Fruit fly (Drosophila melanogaster) whole organism, pupa: ENCODE data around the gene RpL23A.

Experiments
- CG10348 ChIP-seq: fragments of 200-800 bp; sonication (Bioruptor generic); IDR thresholded peaks from 2 replicates; pipeline ENCODE4 v1.3.6; 2022; ENCODE audit warnings: missing biosample characterization, missing genetic modification characterization
- CG12605 ChIP-seq: fragments of 200-800 bp; sonication (Bioruptor generic); IDR thresholded peaks from 2 replicates; pipeline ENCODE4 v1.3.6; 2022; ENCODE audit warnings: missing biosample characterization, missing genetic modification characterization
- CG13204 ChIP-seq: fragments of 200-800 bp; sonication (Bioruptor generic); optimal IDR thresholded peaks from 2 replicates; lab custom pipeline; 2018; ENCODE audit warnings: missing biosample characterization, mild to moderate bottlenecking, missing genetic modification characterization, moderate library complexity
- CG14655 ChIP-seq: fragments of 200-800 bp; sonication (Bioruptor generic); optimal IDR thresholded peaks from 3 replicates; lab custom pipeline; 2017; ENCODE audit warnings: mild to moderate bottlenecking, missing biosample characterization, missing genetic modification reagents, missing genetic modification characterization
- CG15710 ChIP-seq: fragments of 200-800 bp; sonication (Bioruptor generic); optimal IDR thresholded peaks from 2 replicates; lab custom pipeline; 2018; ENCODE audit warnings: missing biosample characterization, mild to moderate bottlenecking, missing genetic modification characterization, moderate library complexity
- CG17806 ChIP-seq: fragments of 200-800 bp; sonication (Bioruptor generic); optimal IDR thresholded peaks from 2 replicates; lab custom pipeline; 2018; ENCODE audit warnings: missing biosample characterization, mild to moderate bottlenecking, missing genetic modification characterization, moderate library complexity
- CG32121 ChIP-seq: fragments of 200-800 bp; sonication (Bioruptor generic); IDR thresholded peaks from 2 replicates; pipeline ENCODE4 v1.3.6; 2022; ENCODE audit warnings: missing biosample characterization, missing genetic modification characterization
- CG34367 ChIP-seq: fragments of 200-800 bp; sonication (Bioruptor generic); optimal IDR thresholded peaks from 2 replicates; lab custom pipeline; 2018; ENCODE audit warnings: missing biosample characterization, mild to moderate bottlenecking, missing genetic modification characterization
- CG4496 ChIP-seq: fragments of 200-800 bp; sonication (Bioruptor generic); IDR thresholded peaks from 3 replicates; pipeline ENCODE4 v1.3.6; 2022; ENCODE audit warnings: missing biosample characterization, missing genetic modification characterization
- CG8159 ChIP-seq: fragments of 200-800 bp; sonication (Bioruptor generic); optimal IDR thresholded peaks from 3 replicates; lab custom pipeline; 2018; ENCODE audit warnings: missing biosample characterization, mild to moderate bottlenecking, missing genetic modification characterization, moderate library complexity
- CG8301 ChIP-seq: fragments of 200-800 bp; sonication (Bioruptor generic); optimal IDR thresholded peaks from 2 replicates; lab custom pipeline; 2018; ENCODE audit warnings: missing biosample characterization, mild to moderate bottlenecking, missing genetic modification characterization
- CG9948 ChIP-seq: fragments of 200-800 bp; sonication (Bioruptor generic); optimal IDR thresholded peaks from 2 replicates; lab custom pipeline; 2018; ENCODE audit warnings: missing biosample characterization, mild to moderate bottlenecking, missing genetic modification characterization, moderate library complexity
- D1 ChIP-seq: fragments of 200-800 bp; sonication (Bioruptor generic); optimal IDR thresholded peaks from 2 replicates; lab custom pipeline; 2018; ENCODE audit warnings: missing biosample characterization, mild to moderate bottlenecking, missing genetic modification characterization, moderate library complexity
- EcR ChIP-seq: fragments of 200-800 bp; sonication (Bioruptor generic); optimal IDR thresholded peaks from 3 replicates; lab custom pipeline; 2019; ENCODE audit warnings: missing biosample characterization, missing genetic modification characterization, mild to moderate bottlenecking, moderate library complexity, missing genetic modification reagents
- Ets98B ChIP-seq: fragments of 200-800 bp; sonication (Bioruptor generic); IDR thresholded peaks from 2 replicates; pipeline ENCODE4 v1.3.6; 2022; ENCODE audit warnings: missing biosample characterization, missing genetic modification characterization
- Pif1A ChIP-seq: fragments of 200-800 bp; sonication (Bioruptor generic); optimal IDR thresholded peaks from 3 replicates; lab custom pipeline; 2016; ENCODE audit warnings: missing biosample characterization, missing genetic modification characterization
- Pif1B ChIP-seq: fragments of 200-800 bp; sonication (Bioruptor generic); optimal IDR thresholded peaks from 3 replicates; lab custom pipeline; 2016; ENCODE audit warnings: missing biosample characterization, missing genetic modification characterization
- Snoo ChIP-seq: fragments of 200-800 bp; sonication (Bioruptor generic); optimal IDR thresholded peaks from 3 replicates; lab custom pipeline; 2017; ENCODE audit warnings: missing biosample characterization, mild to moderate bottlenecking, missing genetic modification characterization, inconsistent platforms
- fd96Ca ChIP-seq: fragments of 200-800 bp; sonication (Bioruptor generic); IDR thresholded peaks from 3 replicates; pipeline ENCODE4 v1.3.6; 2022; ENCODE audit warnings: missing biosample characterization, missing genetic modification characterization
- gl ChIP-seq: fragments of 200-800 bp; sonication (Bioruptor generic); optimal IDR thresholded peaks from 2 replicates; lab custom pipeline; 2018; ENCODE audit warnings: missing biosample characterization, mild to moderate bottlenecking, missing genetic modification characterization
- rn ChIP-seq: fragments of 200-800 bp; sonication (Bioruptor generic); IDR thresholded peaks from 2 replicates; pipeline ENCODE4 v1.3.6; 2022; ENCODE audit warnings: missing biosample characterization, missing genetic modification characterization

RpL23A gene

DNA sequence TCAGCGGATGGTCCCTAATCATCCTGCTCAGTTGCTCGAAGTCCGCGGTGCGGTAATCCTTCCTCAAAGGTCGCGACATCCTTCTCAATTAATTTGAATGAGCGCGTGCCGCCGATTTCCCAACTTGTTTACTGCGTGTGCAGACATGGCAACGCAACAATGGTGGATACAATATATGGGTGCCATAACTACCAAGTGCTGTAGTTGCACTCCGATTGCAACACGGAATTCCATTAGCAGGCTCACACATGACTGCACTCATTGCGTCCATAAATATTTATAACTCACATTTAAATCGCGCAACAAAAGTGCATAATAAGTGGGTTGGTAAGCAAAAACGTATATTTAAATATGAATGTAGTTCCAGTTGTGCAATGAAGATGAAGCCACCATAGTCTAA lies 4.2 kb upstream of the RpL23A start, which contains the start of gene CG13930:
TSS of gene CG13930 (minus strand) at position 101 of the 400 bp plus-strand sequence.
- TF ChIP-seq CG17806, result no peak
- no peak for TF ChIP-seq CG4496 (GFP tag; lab: Robert Waterston, UW)
- no peak for TF ChIP-seq CG13204
- no peak for TF ChIP-seq CG9948 (tag; lab: Kevin White, UChicago)
- no peak for TF ChIP-seq Ets98B (GFP tag; lab: Robert Waterston, UW)
- TF ChIP-seq CG15710 (tag; lab: Kevin White, UChicago), result no peak
- no peak for TF ChIP-seq fd96Ca (GFP tag; lab: Robert Waterston, UW)
- TF ChIP-seq, all 21 proteins: peak for 0

DNA sequence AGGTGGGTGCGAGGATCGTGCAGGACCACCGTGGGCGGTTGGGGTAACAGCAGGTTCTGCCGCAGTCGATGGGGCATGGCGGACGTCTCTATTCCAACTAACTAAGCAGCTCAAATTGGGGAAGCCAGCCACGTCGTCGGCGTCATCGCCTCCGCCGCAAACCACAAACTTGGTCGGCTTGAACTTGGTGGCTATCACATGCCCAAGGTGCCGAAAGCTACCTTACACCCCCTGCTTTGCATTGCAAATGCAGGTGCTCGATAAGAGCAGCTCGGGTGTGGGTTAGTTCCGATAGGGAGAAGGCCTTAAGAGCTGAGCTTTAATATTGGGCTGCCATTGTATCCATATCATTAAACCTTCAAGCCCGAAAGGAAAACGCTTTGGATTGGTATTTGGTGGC lies 1.6 kb upstream of the RpL23A start, which contains the start of gene RabX5:
TSS of gene RabX5 (minus strand) at position 101 of the 400 bp plus-strand sequence.
- TF ChIP-seq CG4496 (GFP tag; lab: Robert Waterston, UW), result no peak
- TF ChIP-seq gl (tag; lab: Kevin White, UChicago), result no peak
- TF ChIP-seq CG15710 (tag; lab: Kevin White, UChicago), result no peak
- TF ChIP-seq Pif1B (GFP tag; lab: Kevin White, UChicago), result no peak
- no peak for TF ChIP-seq CG14655 (GFP tag; lab: Kevin White, UChicago)
- no peak for TF ChIP-seq CG8159 (tag; lab: Kevin White, UChicago)
- TF ChIP-seq CG13204, result no peak
- no peak for TF ChIP-seq CG9948 (tag; lab: Kevin White, UChicago)
- TF ChIP-seq rn, result no peak
- no peak for TF ChIP-seq CG12605 (GFP tag; lab: Robert Waterston, UW)
- TF ChIP-seq CG17806, result no peak
- TF ChIP-seq CG10348 (GFP tag; lab: Robert Waterston, UW), result no peak
- no peak for TF ChIP-seq D1 (tag; lab: Kevin White, UChicago)
- TF ChIP-seq EcR (GFP tag; lab: Kevin White, UChicago), result no peak
- no peak for TF ChIP-seq CG32121 (GFP tag; lab: Robert Waterston, UW)
- no peak for TF ChIP-seq Pif1A (GFP tag; lab: Kevin White, UChicago)

DNA sequence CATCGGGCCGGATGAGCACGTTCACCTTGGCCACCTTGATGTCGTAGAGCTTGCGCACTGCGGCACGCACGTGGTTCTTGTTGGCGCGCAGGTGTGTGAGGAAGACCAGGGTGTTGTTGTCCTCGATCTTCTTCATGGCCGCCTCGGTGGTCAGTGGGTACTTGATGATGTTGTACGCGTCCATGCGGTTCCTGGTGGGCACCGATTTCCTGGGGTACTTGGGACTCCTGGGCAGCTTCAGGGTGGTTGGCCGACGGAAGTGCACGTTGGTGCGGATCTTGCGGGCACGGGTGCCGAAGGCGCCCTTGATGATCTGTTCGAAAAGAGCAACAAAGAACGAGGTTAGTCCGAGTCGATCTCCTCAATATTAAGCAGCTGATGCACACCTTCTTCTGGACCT lies 1.0 kb downstream of the RpL23A start:
- TF ChIP-seq CG10348 (GFP tag; lab: Robert Waterston, UW), result no peak
- TF ChIP-seq Snoo (tag; lab: Kevin White, UChicago), result no peak
- TF ChIP-seq CG9948 (tag; lab: Kevin White, UChicago), result no peak
- no peak for TF ChIP-seq CG8159 (tag; lab: Kevin White, UChicago)
- no peak for TF ChIP-seq Pif1B (GFP tag; lab: Kevin White, UChicago)
- no peak for TF ChIP-seq D1 (tag; lab: Kevin White, UChicago)
- no peak for TF ChIP-seq Pif1A (GFP tag; lab: Kevin White, UChicago)
- no peak for TF ChIP-seq CG4496 (GFP tag; lab: Robert Waterston, UW)

- no peak for TF ChIP-seq EcR (GFP tag; lab: Kevin White, UChicago)
- no peak for TF ChIP-seq Pif1B (GFP tag; lab: Kevin White, UChicago)
- no peak for TF ChIP-seq CG10348 (GFP tag; lab: Robert Waterston, UW)
- TF ChIP-seq CG12605 (GFP tag; lab: Robert Waterston, UW), result no peak
- no peak for TF ChIP-seq CG8301 (tag; lab: Kevin White, UChicago)
- TF ChIP-seq fd96Ca (GFP tag; lab: Robert Waterston, UW), result no peak
- TF ChIP-seq CG8159 (tag; lab: Kevin White, UChicago), result no peak
- TF ChIP-seq CG9948 (tag; lab: Kevin White, UChicago), result no peak
- TF ChIP-seq CG4496 (GFP tag; lab: Robert Waterston, UW), result no peak
Observed at dm6 chr3L:1665544-1665943, 2.9 kb downstream of the RpL23A start.

dm6 chr3L:1664876-1665275 lies 3.6 kb downstream of the RpL23A start, which contains the start of the genes Srrm234 and CG7974:
Srrm234 (minus strand) TSS chr3L:1665064.
CG7974 (plus strand) TSS chr3L:1665138.
- TF ChIP-seq CG14655 (GFP tag; lab: Kevin White, UChicago), result no peak

DNA sequence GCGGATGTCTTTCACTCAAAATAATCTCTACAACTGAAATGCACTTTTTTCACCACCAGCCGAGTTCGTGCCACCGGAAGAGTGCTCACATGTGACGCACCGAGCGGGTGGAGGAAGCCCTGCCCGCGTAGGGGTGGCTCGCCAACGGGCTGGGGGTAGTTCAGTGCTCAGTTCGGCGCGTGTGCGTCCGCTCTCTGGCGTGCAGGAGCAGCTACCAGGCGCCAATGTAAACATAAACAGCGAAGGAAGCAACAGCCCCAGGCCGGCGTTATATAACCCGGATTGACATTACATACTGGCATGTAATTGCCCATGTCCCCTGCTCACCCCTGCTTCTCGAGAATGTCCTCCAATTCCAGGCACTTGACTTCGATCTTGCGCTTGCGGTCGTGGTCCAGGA lies 4.2 kb downstream of the RpL23A start:
- TF ChIP-seq fd96Ca (GFP tag; lab: Robert Waterston, UW) (0 out of 3 replicates have a peak, but pooled peaks have one; percentile 17), CG34367 (tag; lab: Kevin White, UChicago) (no peak), Ets98B (GFP tag; lab: Robert Waterston, UW) (no peak), D1 (tag; lab: Kevin White, UChicago) (no peak)
- TF ChIP-seq, all 21 proteins: peak for 1

DNA sequence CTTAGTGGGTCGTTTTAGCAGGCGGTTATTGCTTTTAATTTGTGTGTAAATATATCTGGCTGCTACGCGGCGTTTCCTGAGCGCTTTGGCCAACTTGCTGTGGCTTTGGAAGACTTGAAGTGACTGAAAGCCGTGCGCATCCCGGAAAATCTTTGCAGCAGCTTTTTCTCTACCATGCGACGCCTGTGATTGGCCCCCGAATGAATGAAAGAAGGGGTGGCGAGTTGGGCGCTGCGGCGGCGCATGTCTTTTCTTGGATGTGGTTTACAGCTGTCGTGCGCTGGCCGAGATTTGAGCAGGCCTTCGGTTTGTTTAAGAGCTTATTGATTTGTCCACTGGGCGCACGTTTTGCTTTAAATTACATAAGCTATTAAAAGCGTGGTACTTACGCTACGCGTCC lies 4.9 kb downstream of the RpL23A start:
- no peak for TF ChIP-seq Pif1B (GFP tag; lab: Kevin White, UChicago)
- TF ChIP-seq CG4496 (GFP tag; lab: Robert Waterston, UW), result no peak
- TF ChIP-seq CG34367 (tag; lab: Kevin White, UChicago), result no peak
- TF ChIP-seq CG8159 (tag; lab: Kevin White, UChicago), result no peak
- TF ChIP-seq D1 (tag; lab: Kevin White, UChicago), result no peak
- TF ChIP-seq Ets98B (GFP tag; lab: Robert Waterston, UW), result no peak
- TF ChIP-seq CG14655 (GFP tag; lab: Kevin White, UChicago), result no peak
- no peak for TF ChIP-seq EcR (GFP tag; lab: Kevin White, UChicago)
- no peak for TF ChIP-seq CG12605 (GFP tag; lab: Robert Waterston, UW)
- TF ChIP-seq CG13204, result no peak
